Worm (Caenorhabditis elegans): ENCODE results near the gene Y52E8A.2.

Y52E8A.2 gene

ce11 chrII:4319537-4320019 is 1.1 kb upstream of the Y52E8A.2 start, which contains the start of gene Y52E8A.6:
Y52E8A.6 (minus strand) TSS chrII:4319969.
- no peak for TF ChIP-seq nhr-2 (tag; optimal IDR thresholded peaks at IDR 0.05)
- TF ChIP-seq sem-2 (GFP tag; optimal IDR thresholded peaks at IDR 0.05), result no peak
- no peak for TF ChIP-seq hlh-1 (tag; optimal IDR thresholded peaks at IDR 0.05)

DNA sequence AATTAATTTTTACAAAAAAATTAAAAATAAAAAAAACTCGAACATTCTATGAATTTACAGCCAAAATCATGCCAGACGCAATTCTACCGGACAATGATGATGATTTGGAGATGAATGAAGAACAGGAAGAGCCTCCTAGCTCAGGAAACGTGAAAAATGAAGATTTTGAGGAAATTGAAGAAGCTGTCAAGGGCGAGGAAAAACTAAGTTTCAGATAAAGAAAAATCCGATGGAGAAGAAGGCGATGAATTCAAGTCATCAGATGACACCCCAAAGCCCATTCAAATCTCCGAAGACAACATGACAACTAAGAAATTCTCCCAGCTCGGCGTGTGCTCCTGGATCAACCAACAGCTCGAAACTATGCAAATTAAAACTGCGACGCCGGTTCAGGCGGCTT is 1.1 kb downstream of the Y52E8A.2 start, which contains the start of gene Y52E8A.1:
TSS of gene Y52E8A.1 (plus strand) at position 301 of the 400 bp plus-strand sequence.
- no peak for TF ChIP-seq zip-8 (tag; optimal IDR thresholded peaks at IDR 0.05)
- no peak for TF ChIP-seq cnd-1 (tag; optimal IDR thresholded peaks at IDR 0.05)
- TF ChIP-seq unc-62 (GFP tag; optimal IDR thresholded peaks at IDR 0.05), result no peak
- TF ChIP-seq ceh-43 (GFP tag; optimal IDR thresholded peaks at IDR 0.05), result no peak
- no peak for TF ChIP-seq tbx-8 (GFP tag; optimal IDR thresholded peaks at IDR 0.05)
- TF ChIP-seq hlh-1 (tag; optimal IDR thresholded peaks at IDR 0.05), result no peak
- no peak for TF ChIP-seq elt-1 (tag; optimal IDR thresholded peaks at IDR 0.05; ENCODE audit: borderline replicate concordance, insufficient read depth)
- TF ChIP-seq unc-120 (tag; optimal IDR thresholded peaks at IDR 0.05; ENCODE audit: poor library complexity, severe bottlenecking), result no peak
- TF ChIP-seq mep-1 (tag; optimal IDR thresholded peaks at IDR 0.05), result no peak
- TF ChIP-seq M03D4.4 (tag; optimal IDR thresholded peaks at IDR 0.05), result no peak
- no peak for TF ChIP-seq mab-5 (tag; optimal IDR thresholded peaks at IDR 0.05)
- TF ChIP-seq nhr-237 (tag; optimal IDR thresholded peaks at IDR 0.05), result no peak

DNA sequence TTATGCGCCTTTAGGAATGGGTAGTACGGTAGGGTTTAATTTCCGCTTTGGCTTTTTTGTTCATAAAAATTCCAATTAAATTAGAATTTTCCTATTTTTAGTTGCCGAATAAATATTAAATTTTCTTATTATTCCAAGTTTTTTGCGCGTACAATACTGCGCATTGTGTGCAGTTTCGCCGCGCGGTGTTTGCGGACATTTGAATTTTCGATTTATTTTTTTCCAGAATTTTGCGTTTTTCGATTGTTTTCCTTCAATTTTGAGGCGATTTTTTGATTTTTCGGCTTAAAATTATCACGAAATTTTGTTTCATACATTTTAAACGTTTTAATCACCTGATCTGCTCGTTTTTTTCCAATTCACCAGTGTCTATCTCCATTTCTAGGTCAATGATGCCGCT is 2.2 kb downstream of the Y52E8A.2 start, which contains the start of gene H20J04.6:
TSS of gene H20J04.6 (plus strand) at position 386 of the 400 bp plus-strand sequence.
- TF ChIP-seq lsy-2 (tag; optimal IDR thresholded peaks at IDR 0.05) (peak; percentile 39), bed-3 (GFP tag; optimal IDR thresholded peaks at IDR 0.05) (no peak), mep-1 (tag; optimal IDR thresholded peaks at IDR 0.05) (peak; percentile 29), ceh-83 (GFP tag; optimal IDR thresholded peaks at IDR 0.05) (peak; percentile 13), ces-1 (GFP tag; optimal IDR thresholded peaks at IDR 0.05) (peak; percentile 18)

DNA sequence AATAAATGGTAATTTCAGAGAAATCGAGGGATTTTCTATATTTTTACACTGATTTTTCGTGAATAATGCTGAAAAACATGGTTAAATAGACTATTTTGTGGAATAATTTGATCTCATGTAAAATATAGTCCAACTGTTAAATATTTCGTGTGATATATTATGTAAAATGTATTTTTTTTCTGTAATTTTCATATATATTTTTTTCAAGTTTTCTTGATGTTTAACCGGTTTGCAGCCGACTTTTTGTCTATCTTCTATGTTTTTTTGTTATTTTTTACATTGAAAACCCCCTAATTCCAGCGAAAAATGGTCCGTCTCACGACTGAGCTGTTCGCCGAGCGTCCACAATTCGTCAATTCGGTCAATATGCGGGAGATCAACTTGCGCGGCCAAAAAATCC is 3.4 kb downstream of the Y52E8A.2 start, which contains the start of gene mog-2:
TSS of gene mog-2 (plus strand) at position 301 of the 400 bp plus-strand sequence.
- TF ChIP-seq ceh-83 (GFP tag; optimal IDR thresholded peaks at IDR 0.05) (no peak), unc-62 (GFP tag; optimal IDR thresholded peaks at IDR 0.05) (no peak), bed-3 (GFP tag; optimal IDR thresholded peaks at IDR 0.05) (no peak), nhr-28 (tag; optimal IDR thresholded peaks at IDR 0.05) (no peak), elt-1 (tag; optimal IDR thresholded peaks at IDR 0.05; ENCODE audit: borderline replicate concordance, insufficient read depth) (no peak), lsy-2 (tag; optimal IDR thresholded peaks at IDR 0.05) (no peak)

- TF ChIP-seq nhr-28 (tag; optimal IDR thresholded peaks at IDR 0.05) (no peak), lin-32 (GFP tag; optimal IDR thresholded peaks at IDR 0.05) (no peak), zip-8 (tag; optimal IDR thresholded peaks at IDR 0.05) (no peak), sem-2 (GFP tag; optimal IDR thresholded peaks at IDR 0.05) (no peak), nhr-237 (tag; optimal IDR thresholded peaks at IDR 0.05) (no peak)
Observed at ce11 chrII:4326420-4326819, 5.8 kb downstream of the Y52E8A.2 start, which contains the start of gene pfd-2. pfd-2 (plus strand) TSS chrII:4326720.

- TF ChIP-seq ham-2 (GFP tag; optimal IDR thresholded peaks at IDR 0.05) (no peak), nhr-2 (tag; optimal IDR thresholded peaks at IDR 0.05) (no peak), hlh-1 (tag; optimal IDR thresholded peaks at IDR 0.05) (no peak), mab-5 (tag; optimal IDR thresholded peaks at IDR 0.05) (no peak), unc-39 (tag; optimal IDR thresholded peaks at IDR 0.05) (no peak), pha-4 (tag; optimal IDR thresholded peaks at IDR 0.05) (no peak), mls-2 (tag; optimal IDR thresholded peaks at IDR 0.05) (no peak), ceh-83 (GFP tag; optimal IDR thresholded peaks at IDR 0.05) (no peak), sem-2 (GFP tag; optimal IDR thresholded peaks at IDR 0.05) (no peak), cnd-1 (tag; optimal IDR thresholded peaks at IDR 0.05) (no peak)
Observed at ce11 chrII:4328716-4329115, 8.1 kb downstream of the Y52E8A.2 start, which contains the start of gene H20J04.4. H20J04.4 (plus strand) TSS chrII:4329016.

ce11 chrII:4334448-4334847 is 13.8 kb downstream of the Y52E8A.2 start, which contains the start of gene madf-3:
madf-3 (plus strand) TSS chrII:4334748.
- TF ChIP-seq nhr-2 (tag; optimal IDR thresholded peaks at IDR 0.05) (no peak), drap-1 (GFP tag; optimal IDR thresholded peaks at IDR 0.05) (no peak), unc-62 (GFP tag; optimal IDR thresholded peaks at IDR 0.05) (no peak), unc-120 (tag; optimal IDR thresholded peaks at IDR 0.05; ENCODE audit: poor library complexity, severe bottlenecking) (no peak), ceh-43 (GFP tag; optimal IDR thresholded peaks at IDR 0.05) (no peak), snpc-4 (tag; optimal IDR thresholded peaks at IDR 0.05) (no peak), flh-1 (GFP tag; optimal IDR thresholded peaks at IDR 0.05) (no peak), sem-2 (GFP tag; optimal IDR thresholded peaks at IDR 0.05) (no peak)
